Fruit fly (Drosophila melanogaster) whole organism: ENCODE data around the gene CG3119.

Source experiments
- CG8478 ChIP-seq: fragments of >200 bp; optimal IDR thresholded peaks from 2 replicates; lab custom pipeline; 2018; ENCODE audit warnings: inconsistent platforms
- EcR ChIP-seq, 2 experiments: fragments of >200 bp; optimal IDR thresholded peaks; 2 replicates each; lab custom pipeline; 2017; ENCODE audit warnings: missing biosample characterization in 2 of 2, missing genetic modification characterization in 2 of 2, missing genetic modification reagents in 2 of 2
- psq ChIP-seq: fragments of >200 bp; optimal IDR thresholded peaks from 2 replicates; lab custom pipeline; 2017
- usp ChIP-seq: fragments of >200 bp; optimal IDR thresholded peaks from 2 replicates; lab custom pipeline; 2017; ENCODE audit warnings: missing biosample characterization, missing genetic modification characterization, mixed read lengths

dm6 chr2L:2825406-2825805 is 12.2 kb downstream of the CG3119 start, which contains the start of gene CG3123:
- TF ChIP-seq CG8478 (no peak), psq (lab: Kevin White, UChicago) (no peak), EcR (GFP tag; optimal IDR thresholded peaks at IDR 0.05; lab: Kevin White, UChicago) (no peak), usp (GFP tag; lab: Kevin White, UChicago) (no peak)
